Worm (Caenorhabditis elegans) whole organism, L1 larva: ENCODE measurements around the gene M70.5.
A peak's percentile ranks its signal among the peaks of the same experiment; 100 is the strongest.

Source experiments
- C04F5.9 ChIP-seq: sonication (generic microtip); optimal IDR thresholded peaks from 2 replicates; lab custom pipeline; 2016; ENCODE audit warnings: missing genetic modification characterization, missing compliant biosample characterization
- F16B12.6 ChIP-seq: fragments of 150-350 bp; optimal IDR thresholded peaks from 2 replicates; lab custom pipeline; 2014; ENCODE audit warnings: missing biosample characterization, missing genetic modification characterization
- aly-2 ChIP-seq: fragments of 150-350 bp; optimal IDR thresholded peaks from 2 replicates; lab custom pipeline; 2014; ENCODE audit warnings: missing biosample characterization, missing genetic modification characterization
- ama-1 ChIP-seq: fragments of 150-350 bp; optimal IDR thresholded peaks from 2 replicates; lab custom pipeline; 2014
- ceh-63 ChIP-seq: fragments of 200-800 bp; sonication (Bioruptor generic); optimal IDR thresholded peaks from 2 replicates; lab custom pipeline; 2018; ENCODE audit warnings: mild to moderate bottlenecking, missing genetic modification characterization, missing compliant biosample characterization
- ceh-82 ChIP-seq, 3 experiments: fragments of 150-350 bp in 1 of 3; sonication (generic microtip) in 2 of 3; optimal IDR thresholded peaks; 2 replicates each; lab custom pipeline; 2014 to 2017; ENCODE audit warnings: missing biosample characterization in 3 of 3, missing genetic modification characterization in 3 of 3
- ceh-90 ChIP-seq: sonication (generic microtip); optimal IDR thresholded peaks from 2 replicates; lab custom pipeline; 2016; ENCODE audit warnings: missing genetic modification characterization, missing compliant biosample characterization
- efl-1 ChIP-seq, 4 experiments: fragments of 150-350 bp; optimal IDR thresholded peaks in 3 of 4; peaks in 1 of 4; 1 replicate in 1 of 4; 2 replicates in 3 of 4; lab custom pipeline; 2014; ENCODE audit warnings: missing biosample characterization in 2 of 4, missing genetic modification characterization in 2 of 4, missing genetic modification reagents in 2 of 4
- egl-27 ChIP-seq, 2 experiments: fragments of 150-350 bp in 1 of 2; sonication (generic microtip); optimal IDR thresholded peaks; 3 replicates each; lab custom pipeline; 2017 to 2018; ENCODE audit warnings: missing biosample characterization in 2 of 2, missing genetic modification characterization in 2 of 2, missing genetic modification reagents in 2 of 2
- fkh-4 ChIP-seq: sonication (generic microtip); optimal IDR thresholded peaks from 2 replicates; lab custom pipeline; 2016; ENCODE audit warnings: missing compliant biosample characterization, missing genetic modification characterization, borderline replicate concordance
- hlh-17 ChIP-seq: fragments of 200-800 bp; sonication (Bioruptor generic); optimal IDR thresholded peaks from 2 replicates; lab custom pipeline; 2018; ENCODE audit warnings: missing genetic modification characterization, mild to moderate bottlenecking, missing compliant biosample characterization, moderate library complexity, borderline replicate concordance
- hlh-4 ChIP-seq: sonication (generic microtip); optimal IDR thresholded peaks from 2 replicates; lab custom pipeline; 2016; ENCODE audit warnings: mild to moderate bottlenecking, missing genetic modification characterization, missing compliant biosample characterization
- hpl-2 ChIP-seq: fragments of 150-350 bp; optimal IDR thresholded peaks from 2 replicates; lab custom pipeline; 2014; ENCODE audit warnings: missing biosample characterization, missing genetic modification reagents, missing genetic modification characterization
- lin-15B ChIP-seq: fragments of 150-350 bp; sonication (generic microtip); optimal IDR thresholded peaks from 3 replicates; lab custom pipeline; 2014; ENCODE audit warnings: missing biosample characterization, missing genetic modification characterization
- mef-2 ChIP-seq: fragments of 150-350 bp; optimal IDR thresholded peaks from 2 replicates; lab custom pipeline; 2014; ENCODE audit warnings: missing biosample characterization, missing genetic modification characterization
- nhr-12 ChIP-seq: sonication (generic microtip); optimal IDR thresholded peaks from 2 replicates; lab custom pipeline; 2017; ENCODE audit warnings: missing biosample characterization, missing genetic modification characterization
- nhr-19 ChIP-seq: fragments of 200-800 bp; sonication (Bioruptor generic); conservative IDR thresholded peaks from 2 replicates; pipeline ENCODE4 v1.3.6; 2022; ENCODE audit warnings: missing genetic modification characterization, missing compliant biosample characterization
- nhr-47 ChIP-seq: sonication (generic microtip); optimal IDR thresholded peaks from 2 replicates; lab custom pipeline; 2016; ENCODE audit warnings: mild to moderate bottlenecking, missing genetic modification characterization, moderate library complexity, missing compliant biosample characterization
- nhr-71 ChIP-seq: sonication (generic microtip); optimal IDR thresholded peaks from 2 replicates; lab custom pipeline; 2016; ENCODE audit warnings: mild to moderate bottlenecking, missing genetic modification characterization, moderate library complexity, missing compliant biosample characterization
- nhr-76 ChIP-seq: sonication (generic microtip); optimal IDR thresholded peaks from 2 replicates; lab custom pipeline; 2017; ENCODE audit warnings: missing biosample characterization, missing genetic modification characterization
- nhr-77 ChIP-seq: fragments of 150-350 bp; optimal IDR thresholded peaks from 2 replicates; lab custom pipeline; 2014; ENCODE audit warnings: missing biosample characterization, missing genetic modification characterization
- nhr-85 ChIP-seq: sonication (generic microtip); peaks from one replicate; lab custom pipeline; 2016; ENCODE audit warnings: missing genetic modification characterization, inconsistent platforms, missing compliant biosample characterization
- nhr-90 ChIP-seq: sonication (generic microtip); optimal IDR thresholded peaks from 2 replicates; lab custom pipeline; 2016; ENCODE audit warnings: mild to moderate bottlenecking, missing genetic modification characterization, missing compliant biosample characterization; ENCODE audit not compliant: poor library complexity
- pqm-1 ChIP-seq: sonication (generic microtip); optimal IDR thresholded peaks from 3 replicates; lab custom pipeline; 2017; ENCODE audit warnings: missing biosample characterization, missing genetic modification characterization
- snu-23 ChIP-seq: sonication (generic microtip); optimal IDR thresholded peaks from 2 replicates; lab custom pipeline; 2016; ENCODE audit warnings: missing genetic modification characterization, missing compliant biosample characterization
- sptf-1 ChIP-seq: fragments of 150-350 bp; optimal IDR thresholded peaks from 2 replicates; lab custom pipeline; 2014; ENCODE audit warnings: missing biosample characterization, missing genetic modification characterization
- sup-37 ChIP-seq: fragments of 200-800 bp; sonication (Bioruptor generic); optimal IDR thresholded peaks from 2 replicates; lab custom pipeline; 2018; ENCODE audit warnings: mild to moderate bottlenecking, missing genetic modification characterization, missing compliant biosample characterization
- tbx-2 ChIP-seq: sonication (generic microtip); optimal IDR thresholded peaks from 2 replicates; lab custom pipeline; 2016; ENCODE audit warnings: missing genetic modification characterization, missing compliant biosample characterization
- unc-30 ChIP-seq: sonication (generic microtip); optimal IDR thresholded peaks from 2 replicates; lab custom pipeline; 2017; ENCODE audit warnings: missing biosample characterization, missing genetic modification characterization
- unc-86 ChIP-seq: sonication (generic microtip); optimal IDR thresholded peaks from 2 replicates; lab custom pipeline; 2016; ENCODE audit warnings: missing genetic modification characterization, missing compliant biosample characterization
- unc-98 ChIP-seq: fragments of 200-800 bp; sonication (Bioruptor generic); IDR thresholded peaks from 2 replicates; pipeline ENCODE4 v1.3.6; 2022; ENCODE audit warnings: missing genetic modification characterization, missing compliant biosample characterization
- vab-15 ChIP-seq: sonication (generic microtip); optimal IDR thresholded peaks from 2 replicates; lab custom pipeline; 2017; ENCODE audit warnings: missing genotype, mild to moderate bottlenecking, missing genetic modification characterization, missing compliant biosample characterization
- xbp-1 ChIP-seq: sonication (generic microtip); optimal IDR thresholded peaks from 2 replicates; lab custom pipeline; 2016; ENCODE audit warnings: missing genetic modification characterization, missing compliant biosample characterization
- zag-1 ChIP-seq: fragments of 150-350 bp; optimal IDR thresholded peaks from 2 replicates; lab custom pipeline; 2014; ENCODE audit warnings: missing biosample characterization, missing genetic modification characterization
- zip-4 ChIP-seq: fragments of 200-800 bp; sonication (Bioruptor generic); optimal IDR thresholded peaks from 2 replicates; lab custom pipeline; 2018; ENCODE audit warnings: mild to moderate bottlenecking, missing genetic modification characterization, moderate library complexity, missing compliant biosample characterization
- ztf-4 ChIP-seq: fragments of 150-350 bp; optimal IDR thresholded peaks from 2 replicates; lab custom pipeline; 2014; ENCODE audit warnings: missing biosample characterization, missing genetic modification characterization

The M70.5 gene

DNA sequence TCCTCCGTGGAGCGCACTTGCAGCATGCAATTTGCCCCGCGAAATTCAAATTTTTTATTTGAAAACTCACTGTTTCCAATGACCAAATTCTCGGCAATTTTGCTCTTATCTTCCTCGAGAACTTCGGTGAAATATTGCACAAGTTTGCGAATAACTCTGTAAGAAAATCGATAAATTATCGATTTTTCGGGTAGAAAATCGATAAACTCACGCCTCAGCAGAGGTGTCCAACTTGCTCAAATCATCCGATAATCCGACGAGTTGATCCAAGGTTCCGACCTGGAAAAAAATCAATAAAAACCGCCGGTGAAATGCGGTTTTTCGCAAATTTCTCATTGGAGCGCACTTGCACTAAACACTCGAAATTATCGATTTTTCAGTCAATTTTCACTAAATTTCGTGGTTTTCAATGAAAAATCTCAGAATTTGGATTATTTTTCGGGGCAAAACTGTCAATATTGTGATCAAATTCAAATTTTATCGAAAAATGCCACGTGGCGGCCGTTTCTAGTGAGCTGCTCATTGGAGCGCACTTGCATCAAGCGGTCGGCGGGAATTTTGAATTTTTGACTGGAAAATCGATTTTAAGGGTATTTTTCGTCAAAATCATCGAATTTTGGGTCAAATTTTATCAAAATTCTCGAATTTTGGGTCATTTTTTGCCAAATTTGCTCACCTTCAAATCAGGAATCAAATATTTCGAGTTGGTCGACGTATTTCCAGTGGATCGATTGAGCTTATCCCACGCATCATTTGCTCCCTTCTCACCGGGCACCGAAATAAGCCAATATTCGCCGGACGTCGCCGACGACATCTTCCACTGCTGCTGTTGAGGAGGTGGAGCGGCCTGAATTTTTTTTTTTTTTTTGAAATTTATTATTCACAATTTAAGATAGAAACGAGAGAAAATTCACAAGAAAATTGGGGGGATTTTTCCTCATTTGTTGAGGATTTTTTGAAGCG is 38.6 kb upstream of the M70.5 start, which contains the start of gene vha-11:
TSS of gene vha-11 (minus strand) at position 847 of the 963 bp plus-strand sequence.
- TF ChIP-seq snu-23 (GFP tag; lab: Kevin White, UChicago) = no peak
- no peak for TF ChIP-seq ceh-82 (tag; optimal IDR thresholded peaks at IDR 0.05; lab: Kevin White, UChicago)
- TF ChIP-seq aly-2 (tag; lab: Kevin White, UChicago) = peak; percentile 15
- no peak for TF ChIP-seq efl-1 (optimal IDR thresholded peaks at IDR 0.05; lab: Kevin White, UChicago)
- TF ChIP-seq efl-1 (GFP tag; optimal IDR thresholded peaks at IDR 0.05 in 1 of 2; lab: Kevin White, UChicago) = peak in 1 of 2 experiments; percentile 89
- peak; percentile 6 for TF ChIP-seq nhr-90
- TF ChIP-seq nhr-71 (tag; lab: Kevin White, UChicago) = peak; percentile 23
- no peak for TF ChIP-seq nhr-77 (tag; lab: Kevin White, UChicago)
- TF ChIP-seq ceh-63 = no peak
- peak; percentile 13 for TF ChIP-seq ama-1
- peak; percentile 11 for TF ChIP-seq nhr-85 (tag; lab: Kevin White, UChicago)
- TF ChIP-seq, all 84 proteins: peak for 6

ce11 chrIV:2311554-2311953 is 36.1 kb upstream of the M70.5 start:
- TF ChIP-seq hpl-2 (GFP tag; lab: Kevin White, UChicago) (no peak), nhr-19 (GFP tag; lab: Robert Waterston, UW) (no peak), pqm-1 (tag; lab: Kevin White, UChicago) (no peak), sptf-1 (tag; lab: Kevin White, UChicago) (no peak), xbp-1 (tag; lab: Kevin White, UChicago) (no peak), mef-2 (no peak), unc-98 (no peak), nhr-85 (tag; lab: Kevin White, UChicago) (no peak), nhr-76 (tag; lab: Kevin White, UChicago) (no peak), vab-15 (tag; lab: Kevin White, UChicago) (no peak)
- TF ChIP-seq, all 84 proteins: peak for 0

DNA sequence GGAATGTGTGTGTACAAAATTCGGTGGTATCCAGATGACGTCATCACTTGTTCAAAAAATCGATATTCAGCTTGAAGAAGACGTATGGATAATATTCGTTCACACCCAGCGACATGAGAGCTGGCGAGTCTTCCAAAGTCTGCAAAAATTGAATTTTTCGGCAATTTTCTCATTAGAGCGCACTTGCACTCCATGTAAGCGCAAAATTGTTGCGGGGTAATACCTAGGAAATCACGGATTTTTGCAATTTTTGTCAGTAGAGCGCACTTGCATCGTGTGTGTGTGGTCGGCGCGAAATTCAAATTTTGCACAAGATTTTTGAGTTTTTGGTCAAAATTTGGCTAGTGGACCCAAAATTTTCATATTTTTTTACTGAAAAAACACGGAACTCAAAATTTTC is 32.8 kb upstream of the M70.5 start:
- TF ChIP-seq snu-23 (GFP tag; lab: Kevin White, UChicago) (no peak), ceh-90 (no peak), nhr-12 (tag; lab: Kevin White, UChicago) (no peak), ceh-63 (no peak), C04F5.9 (no peak), unc-86 (no peak), nhr-47 (tag; lab: Kevin White, UChicago) (no peak), zag-1 (tag; lab: Kevin White, UChicago) (no peak), zip-4 (no peak), F16B12.6 (tag; lab: Kevin White, UChicago) (no peak), vab-15 (tag; lab: Kevin White, UChicago) (no peak), ama-1 (no peak), tbx-2 (no peak), hlh-4 (tag; lab: Kevin White, UChicago) (no peak), lin-15B (tag; lab: Kevin White, UChicago) (no peak), unc-98 (no peak), unc-30 (tag; lab: Kevin White, UChicago) (no peak), hlh-17 (GFP tag; lab: Kevin White, UChicago) (no peak), sup-37 (GFP tag; lab: Kevin White, UChicago) (no peak), fkh-4 (no peak)
- TF ChIP-seq, all 84 proteins: peak for 0

DNA sequence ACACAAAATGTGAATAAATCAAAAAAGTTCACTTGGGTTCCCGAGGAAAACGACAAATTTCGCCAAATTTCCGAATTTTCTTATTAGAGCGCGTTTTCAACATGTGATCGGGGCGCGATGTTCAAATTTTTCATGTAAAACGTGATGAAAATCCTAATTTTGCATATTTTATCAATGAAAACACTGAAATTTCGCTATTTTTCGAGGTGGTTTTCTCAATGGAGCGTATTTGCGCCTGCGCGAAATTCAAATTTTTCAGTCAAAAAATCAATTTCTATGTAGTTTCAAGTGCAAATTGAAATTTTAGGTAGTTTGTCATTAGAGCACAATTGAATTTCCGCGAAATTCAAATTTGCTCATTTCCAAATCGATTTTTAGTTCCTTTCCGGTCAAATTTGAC is 32.0 kb upstream of the M70.5 start:
- no peak for TF ChIP-seq nhr-90
- TF ChIP-seq egl-27 (tag; optimal IDR thresholded peaks at IDR 0.05; lab: Kevin White, UChicago) = no peak
- no peak for TF ChIP-seq nhr-19 (GFP tag; lab: Robert Waterston, UW)
- peak; percentile 32 for TF ChIP-seq ztf-4
- no peak for TF ChIP-seq efl-1 (optimal IDR thresholded peaks at IDR 0.05; lab: Kevin White, UChicago)
- TF ChIP-seq efl-1 (GFP tag; optimal IDR thresholded peaks at IDR 0.05 in 1 of 2; lab: Kevin White, UChicago) = peak in 1 of 2 experiments; percentile 87
- TF ChIP-seq, all 84 proteins: peak for 2
